Worm (Caenorhabditis elegans) whole organism, mixed stage, embryonic: Measurements from ENCODE around the gene W03F8.4.
"Not testable (repeated sequence)": the region's sequence is repeated elsewhere in the genome, so short reads cannot be mapped to it uniquely, and the experiment has no call there.

Experiments used
- ces-1 ChIP-seq: fragments of 150-350 bp; optimal IDR thresholded peaks from 2 replicates; lab custom pipeline; 2014; ENCODE audit warnings: missing biosample characterization, missing genetic modification reagents, missing genetic modification characterization
- cnd-1 ChIP-seq: fragments of 200-800 bp; sonication (Bioruptor generic); optimal IDR thresholded peaks from 2 replicates; lab custom pipeline; 2018; ENCODE audit warnings: mild to moderate bottlenecking, missing genetic modification characterization, missing compliant biosample characterization
- elt-1 ChIP-seq: sonication (generic microtip); optimal IDR thresholded peaks from 2 replicates; lab custom pipeline; 2017; ENCODE audit warnings: missing genetic modification characterization, mild to moderate bottlenecking, missing compliant biosample characterization, antibody characterized with exemption, moderate library complexity, borderline replicate concordance; ENCODE audit not compliant: insufficient read depth
- elt-3 ChIP-seq: fragments of 150-350 bp; optimal IDR thresholded peaks from 2 replicates; lab custom pipeline; 2014; ENCODE audit warnings: missing biosample characterization, missing genetic modification characterization
- lsy-2 ChIP-seq: fragments of 150-350 bp; optimal IDR thresholded peaks from 2 replicates; lab custom pipeline; 2014; ENCODE audit warnings: missing biosample characterization, missing genetic modification characterization
- nhr-2 ChIP-seq: fragments of 150-350 bp; optimal IDR thresholded peaks from 2 replicates; lab custom pipeline; 2014; ENCODE audit warnings: missing biosample characterization, missing genetic modification characterization
- nhr-237 ChIP-seq: fragments of 150-350 bp; optimal IDR thresholded peaks from 2 replicates; lab custom pipeline; 2014; ENCODE audit warnings: missing biosample characterization, missing genetic modification characterization
- snpc-4 ChIP-seq: fragments of 150-350 bp; optimal IDR thresholded peaks from 2 replicates; lab custom pipeline; 2014; ENCODE audit warnings: missing biosample characterization, missing genetic modification characterization
- tbx-8 ChIP-seq: fragments of 200-800 bp; sonication (Bioruptor generic); optimal IDR thresholded peaks from 2 replicates; lab custom pipeline; 2018; ENCODE audit warnings: mild to moderate bottlenecking, missing genetic modification characterization, moderate library complexity, missing compliant biosample characterization
- unc-39 ChIP-seq: fragments of 150-350 bp; optimal IDR thresholded peaks from 2 replicates; lab custom pipeline; 2014; ENCODE audit warnings: missing biosample characterization, missing genetic modification characterization
- unc-62 ChIP-seq: fragments of 150-350 bp; optimal IDR thresholded peaks from 2 replicates; lab custom pipeline; 2014; ENCODE audit warnings: missing biosample characterization, missing genetic modification reagents, missing genetic modification characterization
- ztf-11 ChIP-seq: fragments of 150-350 bp; optimal IDR thresholded peaks from 2 replicates; lab custom pipeline; 2014; ENCODE audit warnings: missing biosample characterization, missing genetic modification characterization

DNA sequence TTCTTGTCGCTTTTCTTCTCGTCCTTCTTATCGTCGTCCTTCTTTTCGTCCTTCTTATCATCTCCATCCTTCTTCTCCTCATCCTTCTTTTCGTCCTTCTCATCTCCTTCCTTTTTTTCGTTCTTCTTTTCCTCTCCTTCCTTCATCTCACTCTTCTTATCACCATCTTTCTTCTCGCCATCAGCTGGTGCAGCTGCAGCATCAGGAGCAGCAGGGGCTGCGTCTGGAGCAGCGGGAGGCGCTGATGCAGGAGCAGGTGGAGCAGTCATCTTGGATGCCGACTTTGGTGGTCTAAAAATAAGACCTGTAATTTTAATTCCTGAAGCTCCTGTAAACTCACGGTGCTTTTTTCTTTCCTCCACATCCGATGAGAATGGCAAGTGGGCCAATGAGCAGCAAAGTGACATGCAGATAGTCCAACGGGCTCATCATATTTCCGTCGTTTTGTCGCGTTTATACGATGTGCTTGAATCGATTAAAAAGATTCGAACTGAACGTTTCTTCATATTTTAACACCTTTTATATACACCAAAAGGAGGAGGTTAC, 41.4 kb downstream of the W03F8.4 start, which contains the start of gene cylc-1:
- TF ChIP-seq nhr-237 (tag; lab: Kevin White, UChicago); nhr-2; snpc-4; lsy-2; tbx-8 (GFP tag; lab: Kevin White, UChicago); ces-1; unc-62 (GFP tag; lab: Kevin White, UChicago); elt-1 (tag; lab: Kevin White, UChicago); cnd-1 (tag; lab: Kevin White, UChicago); elt-3 (tag; lab: Kevin White, UChicago); unc-39; ztf-11: not testable (repeated sequence)
